Fruit fly (Drosophila melanogaster) Kc167 (cell line): ENCODE data around the gene CG11122.

Experiments used
- Myc ChIP-seq: fragments of >200 bp; optimal IDR thresholded peaks from 2 replicates; lab custom pipeline; 2017; ENCODE audit warnings: missing external identifiers
- Sin3A ChIP-seq: fragments of >200 bp; optimal IDR thresholded peaks from 2 replicates; lab custom pipeline; 2018; ENCODE audit warnings: missing external identifiers
- h ChIP-seq: fragments of >200 bp; optimal IDR thresholded peaks from 3 replicates; lab custom pipeline; 2018; ENCODE audit warnings: missing external identifiers
- psq ChIP-seq: fragments of >200 bp; optimal IDR thresholded peaks from 2 replicates; lab custom pipeline; 2017; ENCODE audit warnings: missing external identifiers
- ttk ChIP-seq: sonication (Bioruptor generic); optimal IDR thresholded peaks from 2 replicates; lab custom pipeline; 2017; ENCODE audit warnings: missing external identifiers

DNA sequence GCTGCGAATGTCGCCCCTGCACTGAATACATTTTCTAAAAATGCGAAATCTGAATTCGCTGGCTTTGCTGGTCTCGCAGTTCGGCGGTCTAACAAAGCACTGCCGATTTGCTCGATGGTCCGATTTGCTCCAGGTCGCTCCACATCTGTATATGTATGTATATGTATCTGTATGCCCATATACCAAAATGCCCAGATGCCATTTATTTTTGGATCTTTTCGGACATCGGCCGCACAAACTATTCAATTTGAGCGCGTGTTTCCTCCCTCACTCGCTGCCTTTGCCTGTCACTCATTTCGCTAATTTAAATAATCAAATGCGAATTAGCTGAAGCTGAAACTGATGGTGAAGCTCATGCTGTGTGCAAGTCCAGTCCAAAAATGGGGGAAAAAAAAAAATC lies 61.5 kb downstream of the CG11122 start, which contains the start of gene CG1537:
- TF ChIP-seq h (lab: Kevin White, UChicago) (no peak), Sin3A (no peak), Myc (no peak), psq (lab: Kevin White, UChicago) (no peak), ttk (lab: Kevin White, UChicago) (no peak)
